Fruit fly (Drosophila melanogaster): ENCODE data around the gene CG14153.

- TF ChIP-seq psq (optimal IDR thresholded peaks at IDR 0.05), result no peak
- no peak for TF ChIP-seq Sin3A (optimal IDR thresholded peaks at IDR 0.05)
- no peak for TF ChIP-seq ttk (optimal IDR thresholded peaks at IDR 0.05)
- TF ChIP-seq h (optimal IDR thresholded peaks at IDR 0.05), result no peak
- TF ChIP-seq insv (optimal IDR thresholded peaks at IDR 0.05), result no peak
- no peak for TF ChIP-seq Myc (optimal IDR thresholded peaks at IDR 0.05)
Measured at dm6 chr3L:10677816-10678215, 34.5 kb downstream of the CG14153 start.
